Fruit fly (Drosophila melanogaster): ENCODE measurements around the gene Spase22-23.

The Spase22-23 gene

dm6 chr3R:24279291-24279690 lies 49.5 kb upstream of the Spase22-23 start, which contains the start of gene shps (continued):
- peak; percentile 36; the same call in 1 of the 3 replicates for TF ChIP-seq Doc3 (GFP tag; IDR thresholded peaks at IDR 0.05; ENCODE audit: partially characterized antibody)
- TF ChIP-seq al (GFP tag; IDR thresholded peaks at IDR 0.05), result no peak
- TF ChIP-seq CG18764 (GFP tag; optimal IDR thresholded peaks at IDR 0.05), result no peak
- TF ChIP-seq sisA (GFP tag; IDR thresholded peaks at IDR 0.05), result no peak
- TF ChIP-seq pan (optimal IDR thresholded peaks at IDR 0.05), result peak in 1 of 2 experiments; percentile 13
- no peak for TF ChIP-seq pan (GFP tag; optimal IDR thresholded peaks at IDR 0.05 in 1 of 2, IDR thresholded peaks at IDR 0.05 in 1 of 2)
- TF ChIP-seq chinmo (GFP tag; IDR thresholded peaks at IDR 0.05; ENCODE audit: partially characterized antibody), result 0 out of 4 replicates have a peak, but pooled peaks have one; percentile 40
- TF ChIP-seq Blimp-1 (GFP tag; optimal IDR thresholded peaks at IDR 0.05), result no peak
- peak; percentile 36 for TF ChIP-seq HmgZ (tag; optimal IDR thresholded peaks at IDR 0.05)
- peak; percentile 94 for TF ChIP-seq CG14860 (GFP tag; IDR thresholded peaks at IDR 0.05; ENCODE audit: partially characterized antibody)
- TF ChIP-seq amos (GFP tag; IDR thresholded peaks at IDR 0.05; ENCODE audit: partially characterized antibody), result peak; percentile 75
- TF ChIP-seq CG7963 (GFP tag; IDR thresholded peaks at IDR 0.05; ENCODE audit: partially characterized antibody), result peak; percentile 92
- TF ChIP-seq HLH4C (GFP tag; IDR thresholded peaks at IDR 0.05; ENCODE audit: partially characterized antibody), result peak; percentile 98
- peak; percentile 73 for TF ChIP-seq CG13287 (GFP tag; IDR thresholded peaks at IDR 0.05; ENCODE audit: partially characterized antibody)
- TF ChIP-seq Bgb (GFP tag; IDR thresholded peaks at IDR 0.05; ENCODE audit: partially characterized antibody), result peak; percentile 90
- TF ChIP-seq NC2β (GFP tag; optimal IDR thresholded peaks at IDR 0.05), result no peak
- no peak for TF ChIP-seq hkb (optimal IDR thresholded peaks at IDR 0.05)
- TF ChIP-seq hkb (GFP tag; IDR thresholded peaks at IDR 0.05), result no peak
- no peak for TF ChIP-seq sens-2 (GFP tag; IDR thresholded peaks at IDR 0.05)
- TF ChIP-seq CG3995 (GFP tag; optimal IDR thresholded peaks at IDR 0.05), result no peak
- peak; percentile 3 for TF ChIP-seq CG1603 (tag; optimal IDR thresholded peaks at IDR 0.05)
- peak; percentile 23; the same call in 1 of the 2 replicates for TF ChIP-seq hbn (GFP tag; IDR thresholded peaks at IDR 0.05; ENCODE audit: partially characterized antibody)
- peak; percentile 38 for TF ChIP-seq CG6854 (GFP tag; optimal IDR thresholded peaks at IDR 0.05)
- peak; percentile 71 for TF ChIP-seq inv (GFP tag; IDR thresholded peaks at IDR 0.05; ENCODE audit: partially characterized antibody)
- TF ChIP-seq lov (optimal IDR thresholded peaks at IDR 0.05), result no peak
- TF ChIP-seq lov (GFP tag; IDR thresholded peaks at IDR 0.05), result 0 out of 3 replicates have a peak, but pooled peaks have one; percentile 36
- TF ChIP-seq Opbp (GFP tag; IDR thresholded peaks at IDR 0.05; ENCODE audit: partially characterized antibody), result peak; percentile 88
- TF ChIP-seq CG34224 (GFP tag; IDR thresholded peaks at IDR 0.05; ENCODE audit: partially characterized antibody), result peak; percentile 71
- peak; percentile 82 for TF ChIP-seq vnd (GFP tag; IDR thresholded peaks at IDR 0.05; ENCODE audit: partially characterized antibody)
- no peak for TF ChIP-seq ken (GFP tag; IDR thresholded peaks at IDR 0.05)
- peak; percentile 4 for TF ChIP-seq stwl (tag; optimal IDR thresholded peaks at IDR 0.05)
- TF ChIP-seq org-1 (GFP tag; optimal IDR thresholded peaks at IDR 0.05), result no peak
- TF ChIP-seq Optix (GFP tag; IDR thresholded peaks at IDR 0.05), result 0 out of 3 replicates have a peak, but pooled peaks have one; percentile 28
- peak; percentile 92 for TF ChIP-seq hb (GFP tag; IDR thresholded peaks at IDR 0.05; ENCODE audit: partially characterized antibody)
- no peak for TF ChIP-seq CG10543 (GFP tag; optimal IDR thresholded peaks at IDR 0.05)
- no peak for TF ChIP-seq CG14667 (GFP tag; IDR thresholded peaks at IDR 0.05)
- peak; percentile 91 for TF ChIP-seq D19B (GFP tag; optimal IDR thresholded peaks at IDR 0.05)
- 0 out of 3 replicates have a peak, but pooled peaks have one; percentile 19 for TF ChIP-seq CG34422 (GFP tag; IDR thresholded peaks at IDR 0.05)
- no peak for TF ChIP-seq CG4730 (GFP tag; IDR thresholded peaks at IDR 0.05)
- TF ChIP-seq mld (GFP tag; IDR thresholded peaks at IDR 0.05; ENCODE audit: partially characterized antibody), result peak; percentile 92
- no peak for TF ChIP-seq pnt (GFP tag; optimal IDR thresholded peaks at IDR 0.05)
- TF ChIP-seq Elba2 (GFP tag; optimal IDR thresholded peaks at IDR 0.05), result no peak
- TF ChIP-seq sna (GFP tag; IDR thresholded peaks at IDR 0.05; ENCODE audit: partially characterized antibody), result peak; percentile 75
- TF ChIP-seq gsb-n (tag; optimal IDR thresholded peaks at IDR 0.05), result no peak
- TF ChIP-seq dm (GFP tag; optimal IDR thresholded peaks at IDR 0.05), result no peak
- peak; percentile 96 for TF ChIP-seq cad (GFP tag; optimal IDR thresholded peaks at IDR 0.05)
- TF ChIP-seq shn (GFP tag; optimal IDR thresholded peaks at IDR 0.05), result no peak
- peak; percentile 97 for TF ChIP-seq CG16813 (GFP tag; IDR thresholded peaks at IDR 0.05; ENCODE audit: partially characterized antibody)
- peak; percentile 91 for TF ChIP-seq Tbp (GFP tag; optimal IDR thresholded peaks at IDR 0.05)
- peak; percentile 98 for TF ChIP-seq CG6791 (GFP tag; IDR thresholded peaks at IDR 0.05; ENCODE audit: partially characterized antibody)
